Worm (Caenorhabditis elegans) whole organism, late embryonic: Measurements from ENCODE around the gene Y32B12B.2.

Experiments
- K09A11.1 ChIP-seq: sonication (generic microtip); optimal IDR thresholded peaks from 2 replicates; lab custom pipeline; 2017; ENCODE audit warnings: antibody characterized with exemption, mild to moderate bottlenecking, missing genetic modification characterization, missing compliant biosample characterization; ENCODE audit not compliant: insufficient read depth
- ama-1 ChIP-seq: fragments of 150-350 bp; optimal IDR thresholded peaks from 2 replicates; lab custom pipeline; 2014
- ceh-14 ChIP-seq: sonication (generic microtip); optimal IDR thresholded peaks from 2 replicates; lab custom pipeline; 2016; ENCODE audit warnings: missing genotype, missing genetic modification characterization, missing compliant biosample characterization
- hlh-13 ChIP-seq: fragments of 200-800 bp; sonication (Bioruptor generic); optimal IDR thresholded peaks from 2 replicates; lab custom pipeline; 2018; ENCODE audit warnings: mild to moderate bottlenecking, missing genetic modification characterization, missing compliant biosample characterization
- pros-1 ChIP-seq: fragments of 150-350 bp; optimal IDR thresholded peaks from 2 replicates; lab custom pipeline; 2014; ENCODE audit warnings: missing biosample characterization, missing genetic modification reagents, missing genetic modification characterization
- unc-3 ChIP-seq, 2 experiments: fragments of 200-800 bp in 1 of 2; sonication (Bioruptor generic) in 1 of 2; sonication (generic microtip) in 1 of 2; conservative IDR thresholded peaks in 1 of 2; optimal IDR thresholded peaks in 1 of 2; 2 replicates each; pipeline versions ENCODE4 v1.3.6 to Lab custom; 2016 to 2022; ENCODE audit warnings: missing compliant biosample characterization in 2 of 2, missing genetic modification characterization in 2 of 2, missing genetic modification reagents in 1 of 2

ce11 chrV:16596102-16596501, 57.9 kb downstream of the Y32B12B.2 start:
- no peak for TF ChIP-seq K09A11.1
- no peak for TF ChIP-seq hlh-13 (GFP tag; lab: Kevin White, UChicago)
- no peak for TF ChIP-seq ama-1 (lab: Kevin White, UChicago)
- TF ChIP-seq ceh-14: no peak
- TF ChIP-seq pros-1 (tag; lab: Kevin White, UChicago): no peak
- TF ChIP-seq unc-3 (GFP tag; conservative IDR thresholded peaks at IDR 0.05; lab: Robert Waterston, UW): no peak
- no peak for TF ChIP-seq unc-3 (tag; optimal IDR thresholded peaks at IDR 0.05; lab: Kevin White, UChicago)
